Worm (Caenorhabditis elegans): ENCODE data around the gene F40G12.9.

- TF ChIP-seq unc-39 (tag; optimal IDR thresholded peaks at IDR 0.05) (no peak), vab-7 (GFP tag; IDR thresholded peaks at IDR 0.05) (no peak), T26A8.4 (GFP tag; IDR thresholded peaks at IDR 0.05) (no peak), unc-62 (GFP tag; optimal IDR thresholded peaks at IDR 0.05 in 1 of 2) (no peak), unc-62 (tag; optimal IDR thresholded peaks at IDR 0.05) (no peak), nhr-77 (tag; optimal IDR thresholded peaks at IDR 0.05) (no peak), ceh-82 (tag; optimal IDR thresholded peaks at IDR 0.05) (no peak), nhr-28 (tag; optimal IDR thresholded peaks at IDR 0.05) (peak; percentile 50), attf-4 (tag; optimal IDR thresholded peaks at IDR 0.05) (no peak), T20F7.1 (GFP tag; optimal IDR thresholded peaks at IDR 0.05) (no peak), hmg-1.1 (GFP tag; IDR thresholded peaks at IDR 0.05) (peak; percentile 48)
Observed at ce11 chrV:14322743-14323142, 40.3 kb downstream of the F40G12.9 start, which contains the start of gene F47B8.3.
